Worm (Caenorhabditis elegans): ENCODE data around the gene ZK813.4.

The ZK813.4 gene

DNA sequence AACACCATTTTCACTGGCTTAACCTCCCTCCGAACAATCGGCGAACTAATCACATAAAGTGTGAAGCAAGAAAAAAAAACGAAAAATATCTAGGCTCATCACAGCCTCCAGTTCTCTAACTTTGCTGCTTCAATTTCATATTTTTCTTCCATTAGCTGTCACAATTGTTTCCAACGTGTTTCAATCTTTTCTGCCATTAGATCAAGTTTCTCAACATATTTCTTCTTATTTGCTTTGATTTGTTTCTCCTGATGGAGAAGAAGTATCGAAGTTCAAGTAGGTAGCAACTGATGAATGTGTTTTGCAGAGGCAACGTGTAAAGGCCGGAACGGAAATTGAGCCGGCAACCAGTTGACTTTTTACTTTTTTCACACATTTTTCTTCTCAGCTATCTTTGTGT, 49.8 kb downstream of the ZK813.4 start, which contains the start of gene ZK563.7 (continued):
- no peak for TF ChIP-seq D2030.7 (GFP tag; IDR thresholded peaks at IDR 0.05)
- no peak for TF ChIP-seq ets-4 (GFP tag; optimal IDR thresholded peaks at IDR 0.05)
- no peak for TF ChIP-seq F10E7.11 (tag; optimal IDR thresholded peaks at IDR 0.05)
- TF ChIP-seq cebp-1 (GFP tag; IDR thresholded peaks at IDR 0.05), result no peak
- no peak for TF ChIP-seq cebp-1 (tag; optimal IDR thresholded peaks at IDR 0.05)
- no peak for TF ChIP-seq bed-2 (GFP tag; IDR thresholded peaks at IDR 0.05)

DNA sequence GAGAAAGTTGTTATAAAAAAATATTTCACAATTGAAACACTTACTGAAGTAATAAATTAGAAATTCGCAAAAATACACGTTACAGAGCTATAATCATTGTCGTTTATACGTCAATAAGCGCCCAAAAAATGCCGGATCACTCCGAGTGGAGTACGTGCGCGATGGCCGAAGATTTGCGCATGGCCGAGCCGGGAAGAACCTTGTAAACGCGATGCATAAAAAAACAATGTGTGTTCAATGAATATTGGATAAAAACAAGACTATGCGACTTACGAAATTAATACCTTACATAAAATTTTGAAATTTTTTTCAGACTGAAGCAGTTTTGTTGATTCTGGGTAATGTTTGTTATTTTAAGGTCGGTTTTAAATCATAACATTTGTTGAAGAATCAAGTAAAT, 50.8 kb downstream of the ZK813.4 start, which contains the start of gene sorf-1:
Gene sorf-1, minus strand, starts transcription at position 135 of the 400 bp plus-strand sequence.
- TF ChIP-seq ccch-3 (GFP tag; optimal IDR thresholded peaks at IDR 0.05), result no peak
- no peak for TF ChIP-seq hmg-20 (GFP tag; IDR thresholded peaks at IDR 0.05)
- no peak for TF ChIP-seq ztf-3 (GFP tag; optimal IDR thresholded peaks at IDR 0.05)
- TF ChIP-seq ztf-18 (tag; optimal IDR thresholded peaks at IDR 0.05), result no peak
- TF ChIP-seq lag-1 (GFP tag; IDR thresholded peaks at IDR 0.05), result no peak
- no peak for TF ChIP-seq attf-5 (GFP tag; optimal IDR thresholded peaks at IDR 0.05)
- TF ChIP-seq fkh-3 (tag; optimal IDR thresholded peaks at IDR 0.05), result no peak
- no peak for TF ChIP-seq pha-4 (tag; optimal IDR thresholded peaks at IDR 0.05)
- no peak for TF ChIP-seq F52B5.7 (tag; optimal IDR thresholded peaks at IDR 0.05)
- TF ChIP-seq cebp-1 (GFP tag; IDR thresholded peaks at IDR 0.05), result no peak
- TF ChIP-seq cebp-1 (tag; optimal IDR thresholded peaks at IDR 0.05), result no peak
- TF ChIP-seq lir-1 (GFP tag; conservative IDR thresholded peaks at IDR 0.05), result no peak
- no peak for TF ChIP-seq cebp-2 (GFP tag; IDR thresholded peaks at IDR 0.05)
- TF ChIP-seq tbp1 (GFP tag; optimal IDR thresholded peaks at IDR 0.05), result no peak
- TF ChIP-seq snpc-1.3 (tag; optimal IDR thresholded peaks at IDR 0.05; ENCODE audit: insufficient read depth), result no peak
- no peak for TF ChIP-seq mel-28 (tag; optimal IDR thresholded peaks at IDR 0.05; ENCODE audit: borderline replicate concordance)

Data from whole organism, young adult.